Worm (Caenorhabditis elegans): ENCODE data around the gene aipr-1.

Gene aipr-1

ce11 chrII:6588605-6589292 lies 5.3 kb downstream of the aipr-1 start, which contains the start of gene icd-1 (continued):
- no peak for TF ChIP-seq daf-12 (tag; optimal IDR thresholded peaks at IDR 0.05)
- peak; percentile 72 for TF ChIP-seq mxl-3 (GFP tag; optimal IDR thresholded peaks at IDR 0.05)
- TF ChIP-seq nhr-237 (tag; optimal IDR thresholded peaks at IDR 0.05): peak; percentile 18
- peak; percentile 72 for TF ChIP-seq lin-29 (GFP tag; IDR thresholded peaks at IDR 0.05)
- TF ChIP-seq hlh-30 (tag; optimal IDR thresholded peaks at IDR 0.05; ENCODE audit: insufficient read depth): peak; percentile 95
- no peak for TF ChIP-seq ztf-11 (tag; optimal IDR thresholded peaks at IDR 0.05)

ce11 chrII:6587264-6587870 lies 6.7 kb downstream of the aipr-1 start, which contains the start of gene C56C10.7:
C56C10.7 (minus strand) TSS chrII:6587575.
- TF ChIP-seq spr-1 (tag; optimal IDR thresholded peaks at IDR 0.05): peak; percentile 10
- TF ChIP-seq hlh-30 (tag; optimal IDR thresholded peaks at IDR 0.05; ENCODE audit: insufficient read depth): no peak
- TF ChIP-seq nhr-48 (tag; optimal IDR thresholded peaks at IDR 0.05): peak; percentile 12
- peak; percentile 3 for TF ChIP-seq Y5F2A.4 (GFP tag; optimal IDR thresholded peaks at IDR 0.05)
- peak; percentile 46 for TF ChIP-seq nhr-111 (GFP tag; optimal IDR thresholded peaks at IDR 0.05)
- TF ChIP-seq D1046.2 (GFP tag; IDR thresholded peaks at IDR 0.05): no peak
- TF ChIP-seq nhr-102 (tag; optimal IDR thresholded peaks at IDR 0.05): peak; percentile 58
- TF ChIP-seq spr-3 (GFP tag; optimal IDR thresholded peaks at IDR 0.05): no peak
- TF ChIP-seq Y75B8A.6 (GFP tag; IDR thresholded peaks at IDR 0.05): 0 out of 2 replicates have a peak, but pooled peaks have one; percentile 48
- TF ChIP-seq set-16 (GFP tag; IDR thresholded peaks at IDR 0.05): no peak
- no peak for TF ChIP-seq saeg-2 (GFP tag; IDR thresholded peaks at IDR 0.05)
- TF ChIP-seq F49E8.2 (tag; optimal IDR thresholded peaks at IDR 0.05; ENCODE audit: borderline replicate concordance): peak; percentile 64
- TF ChIP-seq madf-5 (GFP tag; IDR thresholded peaks at IDR 0.05): 0 out of 4 replicates have a peak, but pooled peaks of 1 of the 2 experiments have one; percentile 39
- TF ChIP-seq T26A8.4 (GFP tag; IDR thresholded peaks at IDR 0.05): peak; percentile 40; the same call in 1 of the 2 replicates
- TF ChIP-seq tra-1 (GFP tag; IDR thresholded peaks at IDR 0.05): 0 out of 2 replicates have a peak, but pooled peaks have one; percentile 16
- peak; percentile 73 for TF ChIP-seq T20F7.1 (GFP tag; optimal IDR thresholded peaks at IDR 0.05)
- no peak for TF ChIP-seq skn-1 (tag; optimal IDR thresholded peaks at IDR 0.05)
- no peak for TF ChIP-seq cey-2 (tag; optimal IDR thresholded peaks at IDR 0.05; ENCODE audit: borderline replicate concordance, insufficient read depth)
- peak; percentile 30 for TF ChIP-seq mep-1 (tag; optimal IDR thresholded peaks at IDR 0.05)
- TF ChIP-seq daf-16 (GFP tag; optimal IDR thresholded peaks at IDR 0.05): no peak
- TF ChIP-seq daf-16 (tag; optimal IDR thresholded peaks at IDR 0.05): peak; percentile 14
- TF ChIP-seq ctbp-1 (GFP tag; IDR thresholded peaks at IDR 0.05): peak; percentile 39; the same call in 1 of the 2 replicates
- TF ChIP-seq snpc-1.2 (GFP tag; IDR thresholded peaks at IDR 0.05): peak; percentile 54
- peak; percentile 31 for TF ChIP-seq F10B5.3 (tag; optimal IDR thresholded peaks at IDR 0.05)
- TF ChIP-seq ZK337.2 (GFP tag; IDR thresholded peaks at IDR 0.05): no peak
- peak in 1 of 2 experiments; percentile 64 for TF ChIP-seq lsy-2 (tag; optimal IDR thresholded peaks at IDR 0.05)
- no peak for TF ChIP-seq hlh-11 (tag; optimal IDR thresholded peaks at IDR 0.05)
- no peak for TF ChIP-seq vab-7 (GFP tag; IDR thresholded peaks at IDR 0.05)
- TF ChIP-seq nhr-25 (tag; optimal IDR thresholded peaks at IDR 0.05; ENCODE audit: borderline replicate concordance, insufficient read depth): no peak
- no peak for TF ChIP-seq unc-62 (GFP tag; optimal IDR thresholded peaks at IDR 0.05 in 1 of 2)
- TF ChIP-seq unc-62 (tag; optimal IDR thresholded peaks at IDR 0.05): no peak
- no peak for TF ChIP-seq zfp-2 (tag; optimal IDR thresholded peaks at IDR 0.05)
- TF ChIP-seq ama-1 (optimal IDR thresholded peaks at IDR 0.05): peak; percentile 74
- TF ChIP-seq R02D3.7 (tag; optimal IDR thresholded peaks at IDR 0.05): no peak
- peak; percentile 74 for TF ChIP-seq lin-38 (GFP tag; IDR thresholded peaks at IDR 0.05)
- peak; percentile 33 for TF ChIP-seq dve-1 (tag; optimal IDR thresholded peaks at IDR 0.05; ENCODE audit: insufficient read depth)
- 0 out of 2 replicates have a peak, but pooled peaks have one; percentile 72 for TF ChIP-seq F44E2.7 (GFP tag; IDR thresholded peaks at IDR 0.05)
- TF ChIP-seq arid-1 (GFP tag; conservative IDR thresholded peaks at IDR 0.05): peak; percentile 72
- no peak for TF ChIP-seq sdz-12 (GFP tag; optimal IDR thresholded peaks at IDR 0.05)
